Fruit fly (Drosophila melanogaster) whole organism, embryonic: ENCODE measurements around the gene CG32719.
A peak's percentile ranks its signal among the peaks of the same experiment; 100 is the strongest.

ENCODE experiments used
- ATbp ChIP-seq: fragments of 200-800 bp; sonication (Bioruptor generic); optimal IDR thresholded peaks from 2 replicates; lab custom pipeline; 2017; ENCODE audit warnings: missing biosample characterization, mild to moderate bottlenecking, missing genetic modification characterization, missing genetic modification reagents
- Ada2b ChIP-seq: fragments of 200-800 bp; sonication (Bioruptor generic); IDR thresholded peaks from 2 replicates; pipeline ENCODE4 v1.3.6; 2022; ENCODE audit warnings: missing biosample characterization, missing genetic modification characterization
- Awh ChIP-seq: fragments of 200-800 bp; sonication (Bioruptor generic); IDR thresholded peaks from 2 replicates; pipeline ENCODE4, ENCODE4 v1.3.6; 2022; ENCODE audit warnings: missing biosample characterization, missing genetic modification characterization
- Blimp-1 ChIP-seq: fragments of 200-800 bp; sonication (Bioruptor generic); optimal IDR thresholded peaks from 3 replicates; lab custom pipeline; 2018; ENCODE audit warnings: missing biosample characterization, missing genetic modification characterization, mild to moderate bottlenecking, moderate library complexity, missing genetic modification reagents
- CG10209 ChIP-seq: fragments of 200-800 bp; sonication (Bioruptor generic); optimal IDR thresholded peaks from 3 replicates; lab custom pipeline; 2017; ENCODE audit warnings: missing biosample characterization, mild to moderate bottlenecking, missing genetic modification characterization, missing genetic modification reagents
- CG1024 ChIP-seq: fragments of 200-800 bp; sonication (Bioruptor generic); IDR thresholded peaks from 2 replicates; pipeline ENCODE4 v1.3.6; 2022; ENCODE audit warnings: missing biosample characterization, missing genetic modification characterization
- CG10321 ChIP-seq: fragments of 200-800 bp; sonication (Bioruptor generic); IDR thresholded peaks from 2 replicates; pipeline ENCODE4 v1.3.6; 2022; ENCODE audit warnings: missing biosample characterization, missing genetic modification characterization
- CG13296 ChIP-seq: fragments of 200-800 bp; sonication (Bioruptor generic); optimal IDR thresholded peaks from 3 replicates; lab custom pipeline; 2018; ENCODE audit warnings: missing biosample characterization, mild to moderate bottlenecking, missing genetic modification characterization
- CG13424 ChIP-seq: fragments of 200-800 bp; sonication (Bioruptor generic); optimal IDR thresholded peaks from 2 replicates; lab custom pipeline; 2019; ENCODE audit warnings: missing biosample characterization, mild to moderate bottlenecking, missing genetic modification characterization, moderate library complexity
- CG14441 ChIP-seq: fragments of 200-800 bp; sonication (Bioruptor generic); IDR thresholded peaks from 2 replicates; pipeline ENCODE4 v1.3.6; 2022; ENCODE audit warnings: missing biosample characterization, missing genetic modification characterization
- CG1603 ChIP-seq: fragments of 200-800 bp; sonication (Bioruptor generic); optimal IDR thresholded peaks from 2 replicates; lab custom pipeline; 2019; ENCODE audit warnings: missing biosample characterization, mild to moderate bottlenecking, missing genetic modification characterization, moderate library complexity
- CG17385 ChIP-seq: fragments of 200-800 bp; sonication (Bioruptor generic); optimal IDR thresholded peaks from 3 replicates; lab custom pipeline; 2018; ENCODE audit warnings: missing biosample characterization, mild to moderate bottlenecking, missing genetic modification characterization
- CG17829 ChIP-seq: fragments of 200-800 bp; optimal IDR thresholded peaks from 2 replicates; lab custom pipeline; 2019; ENCODE audit warnings: missing biosample characterization, mild to moderate bottlenecking, missing genetic modification characterization, moderate library complexity
- CG1792 ChIP-seq: fragments of 200-800 bp; sonication (Bioruptor generic); optimal IDR thresholded peaks from 2 replicates; lab custom pipeline; 2016; ENCODE audit warnings: missing biosample characterization, missing genetic modification characterization
- CG2120 ChIP-seq: fragments of 200-800 bp; sonication (Bioruptor generic); optimal IDR thresholded peaks from 3 replicates; lab custom pipeline; 2016; ENCODE audit warnings: missing biosample characterization, missing genetic modification characterization
- CG2712 ChIP-seq: fragments of 200-800 bp; optimal IDR thresholded peaks from 3 replicates; lab custom pipeline; 2019; ENCODE audit warnings: missing biosample characterization, mild to moderate bottlenecking, missing genetic modification characterization, moderate library complexity
- CG31441 ChIP-seq: fragments of 200-800 bp; sonication (Bioruptor generic); IDR thresholded peaks from 2 replicates; pipeline ENCODE4 v1.3.6; 2022; ENCODE audit warnings: missing biosample characterization, missing genetic modification characterization
- CG3281 ChIP-seq: fragments of 200-800 bp; sonication (Bioruptor generic); optimal IDR thresholded peaks from 3 replicates; lab custom pipeline; 2017; ENCODE audit warnings: missing biosample characterization, mild to moderate bottlenecking, missing genetic modification characterization
- CG34422 ChIP-seq: fragments of 200-800 bp; sonication (Bioruptor generic); IDR thresholded peaks from 3 replicates; pipeline ENCODE4 v1.3.6; 2022; ENCODE audit warnings: missing biosample characterization, missing genetic modification characterization
- CG4360 ChIP-seq: fragments of 200-800 bp; sonication (Bioruptor generic); IDR thresholded peaks from 2 replicates; pipeline ENCODE4 v1.3.6; 2022; ENCODE audit warnings: missing biosample characterization, missing genetic modification characterization
- CG6654 ChIP-seq: fragments of 200-800 bp; sonication (Bioruptor generic); optimal IDR thresholded peaks from 2 replicates; lab custom pipeline; 2017; ENCODE audit warnings: missing biosample characterization, mild to moderate bottlenecking, missing genetic modification characterization
- CG7357 ChIP-seq: fragments of 200-800 bp; sonication (Bioruptor generic); IDR thresholded peaks from 3 replicates; pipeline ENCODE4 v1.3.6; 2022; ENCODE audit warnings: missing biosample characterization, missing genetic modification characterization
- CG7556 ChIP-seq: fragments of 200-800 bp; sonication (Bioruptor generic); optimal IDR thresholded peaks from 2 replicates; lab custom pipeline; 2017; ENCODE audit warnings: missing biosample characterization, mild to moderate bottlenecking, missing genetic modification characterization
- CG7786 ChIP-seq: fragments of 200-800 bp; sonication (Bioruptor generic); optimal IDR thresholded peaks from 2 replicates; lab custom pipeline; 2016; ENCODE audit warnings: missing biosample characterization, missing genetic modification characterization
- CG7839 ChIP-seq: fragments of 200-800 bp; sonication (Bioruptor generic); optimal IDR thresholded peaks from 3 replicates; lab custom pipeline; 2018; ENCODE audit warnings: missing biosample characterization, mild to moderate bottlenecking, missing genetic modification characterization, moderate library complexity
- CG8290 ChIP-seq, 3 experiments: fragments of 200-800 bp; sonication (Bioruptor generic); optimal IDR thresholded peaks; 2 replicates each; lab custom pipeline; 2016 to 2019; ENCODE audit warnings: missing biosample characterization in 3 of 3, missing genetic modification characterization in 3 of 3, mild to moderate bottlenecking in 2 of 3, moderate library complexity in 1 of 3
- CG9609 ChIP-seq: fragments of 200-800 bp; sonication (Bioruptor generic); optimal IDR thresholded peaks from 3 replicates; lab custom pipeline; 2016; ENCODE audit warnings: missing biosample characterization, missing genetic modification characterization
- D19B ChIP-seq: fragments of 200-800 bp; sonication (Bioruptor generic); optimal IDR thresholded peaks from 2 replicates; lab custom pipeline; 2017; ENCODE audit warnings: missing biosample characterization, mild to moderate bottlenecking, missing genetic modification characterization
- Fer1 ChIP-seq: fragments of 200-800 bp; sonication (Bioruptor generic); optimal IDR thresholded peaks from 2 replicates; lab custom pipeline; 2017; ENCODE audit warnings: missing biosample characterization, mild to moderate bottlenecking, missing genetic modification characterization
- H15 ChIP-seq: fragments of 200-800 bp; sonication (Bioruptor generic); IDR thresholded peaks from 3 replicates; pipeline ENCODE4 v1.3.6; 2022; ENCODE audit warnings: missing biosample characterization, missing genetic modification characterization
- H2.0 ChIP-seq: fragments of 200-800 bp; sonication (Bioruptor generic); IDR thresholded peaks from 2 replicates; pipeline ENCODE4 v1.3.6; 2022; ENCODE audit warnings: missing biosample characterization, missing genetic modification characterization
- HLHmδ ChIP-seq: fragments of 200-800 bp; sonication (Bioruptor generic); optimal IDR thresholded peaks from 2 replicates; lab custom pipeline; 2018; ENCODE audit warnings: missing biosample characterization, mild to moderate bottlenecking, missing genetic modification characterization, moderate library complexity
- Hmr ChIP-seq: fragments of 200-800 bp; sonication (Bioruptor generic); optimal IDR thresholded peaks from 3 replicates; lab custom pipeline; 2017; ENCODE audit warnings: mild to moderate bottlenecking, missing biosample characterization, missing genetic modification reagents, missing genetic modification characterization
- Max ChIP-seq: fragments of 200-800 bp; sonication (Bioruptor generic); optimal IDR thresholded peaks from 2 replicates; lab custom pipeline; 2016; ENCODE audit warnings: missing biosample characterization, mild to moderate bottlenecking, missing genetic modification characterization
- Sox102F ChIP-seq: fragments of 200-800 bp; sonication (Bioruptor generic); optimal IDR thresholded peaks from 2 replicates; lab custom pipeline; 2018; ENCODE audit warnings: missing biosample characterization, mild to moderate bottlenecking, missing genetic modification characterization, moderate library complexity
- caup ChIP-seq: fragments of 200-800 bp; sonication (Bioruptor generic); optimal IDR thresholded peaks from 3 replicates; lab custom pipeline; 2017; ENCODE audit warnings: missing biosample characterization, mild to moderate bottlenecking, missing genetic modification characterization, moderate library complexity; ENCODE audit not compliant: severe bottlenecking
- ind ChIP-seq: fragments of 200-800 bp; sonication (Bioruptor generic); optimal IDR thresholded peaks from 3 replicates; lab custom pipeline; 2016; ENCODE audit warnings: missing biosample characterization, missing genetic modification characterization
- lilli ChIP-seq: fragments of 200-800 bp; sonication (Bioruptor generic); optimal IDR thresholded peaks from 3 replicates; lab custom pipeline; 2016; ENCODE audit warnings: missing biosample characterization, missing genetic modification characterization
- org-1 ChIP-seq: fragments of 200-800 bp; sonication (Bioruptor generic); optimal IDR thresholded peaks from 2 replicates; lab custom pipeline; 2017; ENCODE audit warnings: missing biosample characterization, missing genetic modification characterization
- phol ChIP-seq: fragments of 200-800 bp; sonication (Bioruptor generic); optimal IDR thresholded peaks from 3 replicates; lab custom pipeline; 2018; ENCODE audit warnings: missing biosample characterization, mild to moderate bottlenecking, missing genetic modification characterization, moderate library complexity
- ranshi ChIP-seq: fragments of 200-800 bp; sonication (Bioruptor generic); IDR thresholded peaks from 2 replicates; pipeline ENCODE4 v1.3.6; 2022; ENCODE audit warnings: missing biosample characterization, missing genetic modification characterization
- sc ChIP-seq, 3 experiments: fragments of >200 bp in 2 of 3; fragments of 200-800 bp in 1 of 3; sonication (Bioruptor generic) in 1 of 3; optimal IDR thresholded peaks; 2 replicates in 2 of 3; 3 replicates in 1 of 3; lab custom pipeline; 2017; ENCODE audit warnings: mild to moderate bottlenecking in 1 of 3, missing biosample characterization in 1 of 3, missing genetic modification characterization in 1 of 3, missing genetic modification reagents in 1 of 3
- slbo ChIP-seq: fragments of 200-800 bp; sonication (Bioruptor generic); IDR thresholded peaks from 2 replicates; pipeline ENCODE4 v1.3.6; 2022; ENCODE audit warnings: missing biosample characterization, missing genetic modification characterization
- so ChIP-seq: fragments of 200-800 bp; sonication (Bioruptor generic); IDR thresholded peaks from 3 replicates; pipeline ENCODE4 v1.3.6; 2022; ENCODE audit warnings: missing biosample characterization, missing genetic modification characterization
- sr ChIP-seq: fragments of 200-800 bp; sonication (Bioruptor generic); IDR thresholded peaks from 3 replicates; pipeline ENCODE4 v1.3.6; 2022; ENCODE audit warnings: missing biosample characterization, missing genetic modification characterization
- sug ChIP-seq: fragments of 200-800 bp; optimal IDR thresholded peaks from 2 replicates; lab custom pipeline; 2019; ENCODE audit warnings: missing biosample characterization, mild to moderate bottlenecking, missing genetic modification characterization, moderate library complexity
- toy ChIP-seq: fragments of 200-800 bp; sonication (Bioruptor generic); IDR thresholded peaks from 2 replicates; pipeline ENCODE4 v1.3.6; 2022; ENCODE audit warnings: missing biosample characterization, missing genetic modification characterization
- vnd ChIP-seq: fragments of 200-800 bp; sonication (Bioruptor generic); IDR thresholded peaks from 3 replicates; pipeline ENCODE4 v1.3.6; 2022; ENCODE audit warnings: missing biosample characterization, missing genetic modification characterization; ENCODE audit not compliant: partially characterized antibody
- zfh1 ChIP-seq: fragments of 200-800 bp; sonication (Bioruptor generic); IDR thresholded peaks from 3 replicates; pipeline ENCODE4 v1.3.6; 2022; ENCODE audit warnings: missing biosample characterization, missing genetic modification characterization

The CG32719 gene

dm6 chrX:7519812-7520211 is 28.0 kb downstream of the CG32719 start (continued):
- TF ChIP-seq CG6654 (GFP tag; lab: Kevin White, UChicago) (no peak), CG17829 (no peak), CG31441 (GFP tag; lab: Robert Waterston, UW) (peak; percentile 37; the same call in 1 of the 2 replicates), Max (GFP tag; lab: Kevin White, UChicago) (no peak), CG13424 (tag; lab: Kevin White, UChicago) (peak; percentile 11), org-1 (no peak), lilli (GFP tag; lab: Kevin White, UChicago) (peak; percentile 22), sug (no peak), ranshi (GFP tag; lab: Robert Waterston, UW) (peak; percentile 34; the same call in 1 of the 2 replicates), CG34422 (GFP tag; lab: Robert Waterston, UW) (peak; percentile 27; the same call in 1 of the 3 replicates), caup (peak; percentile 12), toy (GFP tag; lab: Robert Waterston, UW) (no peak), so (GFP tag; lab: Robert Waterston, UW) (peak; percentile 18; the same call in 1 of the 3 replicates), Ada2b (peak; percentile 42), HLHmδ (GFP tag; lab: Kevin White, UChicago) (no peak), H2.0 (peak; percentile 34; the same call in 1 of the 2 replicates), CG1792 (GFP tag; lab: Kevin White, UChicago) (no peak), CG10209 (peak; percentile 7), CG8290 (GFP tag; optimal IDR thresholded peaks at IDR 0.05; lab: Kevin White, UChicago) (no peak), CG8290 (tag; optimal IDR thresholded peaks at IDR 0.05; lab: Kevin White, UChicago) (peak in 1 of 2 experiments; percentile 6), CG1024 (GFP tag; lab: Robert Waterston, UW) (no peak), CG2712 (peak; percentile 46), Blimp-1 (peak; percentile 20), Hmr (peak; percentile 30), CG2120 (GFP tag; lab: Kevin White, UChicago) (peak; percentile 35), CG9609 (GFP tag; lab: Kevin White, UChicago) (no peak), CG14441 (GFP tag; lab: Robert Waterston, UW) (peak; percentile 59), CG1603 (tag; lab: Kevin White, UChicago) (peak; percentile 28), CG17385 (GFP tag; lab: Kevin White, UChicago) (peak; percentile 20), Fer1 (GFP tag; lab: Kevin White, UChicago) (no peak), CG7839 (tag; lab: Kevin White, UChicago) (peak; percentile 39), D19B (no peak), Sox102F (GFP tag; lab: Kevin White, UChicago) (peak; percentile 44), H15 (GFP tag; lab: Robert Waterston, UW) (0 out of 3 replicates have a peak, but pooled peaks have one; percentile 22), CG10321 (GFP tag; lab: Robert Waterston, UW) (no peak), vnd (GFP tag; lab: Robert Waterston, UW) (no peak), sc (optimal IDR thresholded peaks at IDR 0.05; lab: Kevin White, UChicago) (no peak), sc (GFP tag; optimal IDR thresholded peaks at IDR 0.05; lab: Kevin White, UChicago) (no peak), phol (tag; lab: Kevin White, UChicago) (peak; percentile 17), zfh1 (GFP tag; lab: Robert Waterston, UW) (0 out of 3 replicates have a peak, but pooled peaks have one; percentile 33), CG13296 (no peak), Awh (GFP tag; lab: Robert Waterston, UW) (peak; percentile 38; the same call in 1 of the 2 replicates), CG7357 (GFP tag; lab: Robert Waterston, UW) (0 out of 3 replicates have a peak, but pooled peaks have one; percentile 17), CG7786 (no peak), CG4360 (GFP tag; lab: Robert Waterston, UW) (0 out of 2 replicates have a peak, but pooled peaks have one; percentile 36), CG3281 (GFP tag; lab: Kevin White, UChicago) (peak; percentile 16), sr (no peak), CG7556 (GFP tag; lab: Kevin White, UChicago) (peak; percentile 12), ATbp (GFP tag; lab: Kevin White, UChicago) (peak; percentile 16), ind (GFP tag; lab: Kevin White, UChicago) (peak; percentile 26), slbo (GFP tag; lab: Robert Waterston, UW) (peak; percentile 45; the same call in 1 of the 2 replicates)
